Worm (Caenorhabditis elegans) whole organism, young adult: ENCODE results near the gene hsp-12.3.
A peak's percentile ranks its signal among the peaks of the same experiment; 100 is the strongest.

Experiments used
- B0336.3 ChIP-seq: fragments of 200-800 bp; sonication (Bioruptor generic); IDR thresholded peaks from 2 replicates; pipeline ENCODE4 v1.3.6; 2022; ENCODE audit warnings: missing genetic modification characterization, missing compliant biosample characterization
- C06A6.2 ChIP-seq: fragments of 200-800 bp; sonication (Bioruptor generic); conservative IDR thresholded peaks from 2 replicates; pipeline ENCODE4 v1.3.6; 2022; ENCODE audit warnings: missing genetic modification characterization, missing compliant biosample characterization
- C17E4.6 ChIP-seq: fragments of 200-800 bp; sonication (Bioruptor generic); IDR thresholded peaks from 2 replicates; pipeline ENCODE4 v1.3.6; 2022; ENCODE audit warnings: missing genetic modification reagents, missing genetic modification characterization, missing compliant biosample characterization
- F52B5.7 ChIP-seq: sonication (generic microtip); optimal IDR thresholded peaks from 2 replicates; lab custom pipeline; 2016; ENCODE audit warnings: mild to moderate bottlenecking, missing genetic modification characterization, missing compliant biosample characterization
- F55B11.4 ChIP-seq: sonication (generic microtip); optimal IDR thresholded peaks from 2 replicates; lab custom pipeline; 2016; ENCODE audit warnings: missing compliant biosample characterization, missing genetic modification characterization, borderline replicate concordance; ENCODE audit not compliant: insufficient read depth
- F57C9.4 ChIP-seq: sonication (generic microtip); optimal IDR thresholded peaks from 2 replicates; lab custom pipeline; 2017; ENCODE audit warnings: mild to moderate bottlenecking, missing genetic modification characterization, missing compliant biosample characterization
- T07F8.4 ChIP-seq: sonication (generic microtip); optimal IDR thresholded peaks from 2 replicates; lab custom pipeline; 2016; ENCODE audit warnings: mild to moderate bottlenecking, missing genetic modification characterization, moderate library complexity, missing compliant biosample characterization
- Y67H2A.10 ChIP-seq: fragments of 200-800 bp; sonication (Bioruptor generic); conservative IDR thresholded peaks from 2 replicates; pipeline ENCODE4 v1.3.6; 2022; ENCODE audit warnings: missing genetic modification reagents, missing genetic modification characterization, missing compliant biosample characterization
- Y95B8A.8 ChIP-seq: fragments of 200-800 bp; sonication (Bioruptor generic); IDR thresholded peaks from 2 replicates; pipeline ENCODE4 v1.3.6; 2022; ENCODE audit warnings: missing genetic modification reagents, missing genetic modification characterization, missing compliant biosample characterization
- aptf-2 ChIP-seq: fragments of 200-800 bp; sonication (Bioruptor generic); conservative IDR thresholded peaks from 2 replicates; pipeline ENCODE4 v1.3.6; 2022; ENCODE audit warnings: missing genetic modification reagents, missing genetic modification characterization, missing compliant biosample characterization
- aptf-3 ChIP-seq: fragments of 200-800 bp; sonication (Bioruptor generic); IDR thresholded peaks from 2 replicates; pipeline ENCODE4 v1.3.6; 2022; ENCODE audit warnings: missing genetic modification characterization, missing compliant biosample characterization
- atf-7 ChIP-seq: sonication (generic microtip); optimal IDR thresholded peaks from 2 replicates; lab custom pipeline; 2017; ENCODE audit warnings: mild to moderate bottlenecking, missing genetic modification characterization, missing compliant biosample characterization
- attf-3 ChIP-seq: fragments of 200-800 bp; sonication (Bioruptor generic); conservative IDR thresholded peaks from 2 replicates; pipeline ENCODE4 v1.3.6; 2022; ENCODE audit warnings: missing genetic modification reagents, missing genetic modification characterization, missing compliant biosample characterization
- attf-5 ChIP-seq: fragments of 200-800 bp; sonication (Bioruptor generic); optimal IDR thresholded peaks from 2 replicates; lab custom pipeline; 2018; ENCODE audit warnings: mild to moderate bottlenecking, missing genetic modification characterization, missing compliant biosample characterization
- attf-6 ChIP-seq: fragments of 200-800 bp; sonication (Bioruptor generic); IDR thresholded peaks from 2 replicates; pipeline ENCODE4 v1.3.6; 2022; ENCODE audit warnings: missing genetic modification reagents, missing genetic modification characterization, missing compliant biosample characterization
- bed-1 ChIP-seq: fragments of 200-800 bp; sonication (Bioruptor generic); IDR thresholded peaks from 2 replicates; pipeline ENCODE4 v1.3.6; 2022; ENCODE audit warnings: missing genetic modification reagents, missing genetic modification characterization, missing compliant biosample characterization
- ceh-27 ChIP-seq: fragments of 200-800 bp; sonication (Bioruptor generic); optimal IDR thresholded peaks from 2 replicates; lab custom pipeline; 2018; ENCODE audit warnings: mild to moderate bottlenecking, missing genetic modification characterization, moderate library complexity, missing compliant biosample characterization
- ceh-58 ChIP-seq: fragments of 200-800 bp; sonication (Bioruptor generic); IDR thresholded peaks from 2 replicates; pipeline ENCODE4 v1.3.6; 2022; ENCODE audit warnings: missing genetic modification characterization, missing compliant biosample characterization
- ceh-91 ChIP-seq: fragments of 200-800 bp; sonication (Bioruptor generic); IDR thresholded peaks from 2 replicates; pipeline ENCODE4 v1.3.6; 2022; ENCODE audit warnings: missing genetic modification reagents, missing genetic modification characterization, missing compliant biosample characterization
- egrh-3 ChIP-seq: fragments of 200-800 bp; sonication (Bioruptor generic); IDR thresholded peaks from 2 replicates; pipeline ENCODE4 v1.3.6; 2022; ENCODE audit warnings: missing genetic modification reagents, missing genetic modification characterization, missing compliant biosample characterization
- fkh-3 ChIP-seq: sonication (generic microtip); optimal IDR thresholded peaks from 2 replicates; lab custom pipeline; 2016; ENCODE audit warnings: mild to moderate bottlenecking, missing genetic modification characterization, missing compliant biosample characterization
- gei-17 ChIP-seq: fragments of 200-800 bp; sonication (Bioruptor generic); optimal IDR thresholded peaks from 2 replicates; lab custom pipeline; 2018; ENCODE audit warnings: mild to moderate bottlenecking, missing genetic modification characterization, missing compliant biosample characterization
- hlh-12 ChIP-seq: sonication (generic microtip); optimal IDR thresholded peaks from 2 replicates; lab custom pipeline; 2016; ENCODE audit warnings: missing genetic modification characterization, missing compliant biosample characterization
- hsf-1 ChIP-seq: fragments of 200-800 bp; sonication (Bioruptor generic); IDR thresholded peaks from 2 replicates; pipeline ENCODE4 v1.3.6; 2022; ENCODE audit warnings: missing genetic modification reagents, missing genetic modification characterization, missing compliant biosample characterization
- lag-1 ChIP-seq: fragments of 200-800 bp; sonication (Bioruptor generic); IDR thresholded peaks from 2 replicates; pipeline ENCODE4 v1.3.6; 2022; ENCODE audit warnings: missing genetic modification reagents, missing genetic modification characterization, missing compliant biosample characterization
- let-607 ChIP-seq, 2 experiments: fragments of 200-800 bp in 1 of 2; sonication (Bioruptor generic) in 1 of 2; sonication (generic microtip) in 1 of 2; optimal IDR thresholded peaks; 2 replicates each; lab custom pipeline; 2016 to 2018; ENCODE audit warnings: mild to moderate bottlenecking in 2 of 2, missing compliant biosample characterization in 2 of 2, missing genetic modification characterization in 2 of 2, moderate library complexity in 2 of 2, missing genotype in 1 of 2
- lin-35 ChIP-seq, 3 experiments: fragments of 150-350 bp in 2 of 3; sonication (generic microtip) in 1 of 3; optimal IDR thresholded peaks; 2 replicates each; lab custom pipeline; 2014 to 2018; ENCODE audit warnings: missing biosample characterization in 3 of 3, missing genetic modification characterization in 3 of 3, missing genetic modification reagents in 3 of 3
- lin-40 ChIP-seq: sonication (generic microtip); optimal IDR thresholded peaks from 2 replicates; lab custom pipeline; 2016; ENCODE audit warnings: missing genetic modification characterization, mild to moderate bottlenecking, missing compliant biosample characterization, missing genotype, missing genetic modification reagents
- lir-1 ChIP-seq: fragments of 200-800 bp; sonication (Bioruptor generic); conservative IDR thresholded peaks from 2 replicates; pipeline ENCODE4 v1.3.6; 2022; ENCODE audit warnings: missing genetic modification reagents, missing genetic modification characterization, missing compliant biosample characterization
- lsy-27 ChIP-seq: sonication (generic microtip); optimal IDR thresholded peaks from 2 replicates; lab custom pipeline; 2017; ENCODE audit warnings: missing genetic modification characterization, mild to moderate bottlenecking, missing compliant biosample characterization, antibody characterized with exemption, missing genotype, borderline replicate concordance; ENCODE audit not compliant: insufficient read depth
- madf-3 ChIP-seq: fragments of 200-800 bp; sonication (Bioruptor generic); IDR thresholded peaks from 2 replicates; pipeline ENCODE4 v1.3.6; 2022; ENCODE audit warnings: missing genetic modification reagents, missing genetic modification characterization, missing compliant biosample characterization
- madf-8 ChIP-seq: fragments of 200-800 bp; sonication (Bioruptor generic); conservative IDR thresholded peaks from 2 replicates; pipeline ENCODE4 v1.3.6; 2022; ENCODE audit warnings: missing genetic modification reagents, missing genetic modification characterization, missing compliant biosample characterization
- mcd-1 ChIP-seq: fragments of 200-800 bp; sonication (Bioruptor generic); IDR thresholded peaks from 2 replicates; pipeline ENCODE4 v1.3.6; 2022; ENCODE audit warnings: missing genetic modification reagents, missing genetic modification characterization, missing compliant biosample characterization
- mxl-1 ChIP-seq: sonication (generic microtip); optimal IDR thresholded peaks from 2 replicates; lab custom pipeline; 2016; ENCODE audit warnings: missing genetic modification characterization, missing compliant biosample characterization
- nfya-1 ChIP-seq: sonication (generic microtip); optimal IDR thresholded peaks from 2 replicates; lab custom pipeline; 2017; ENCODE audit warnings: antibody characterized with exemption, missing compliant biosample characterization, missing genetic modification characterization, borderline replicate concordance; ENCODE audit not compliant: insufficient read depth
- nfya-2 ChIP-seq: fragments of 200-800 bp; sonication (Bioruptor generic); IDR thresholded peaks from 2 replicates; pipeline ENCODE4 v1.3.6; 2022; ENCODE audit warnings: missing genetic modification reagents, missing genetic modification characterization, missing compliant biosample characterization
- nhr-80 ChIP-seq: sonication (generic microtip); optimal IDR thresholded peaks from 2 replicates; lab custom pipeline; 2016; ENCODE audit warnings: missing genetic modification characterization, missing compliant biosample characterization
- nhr-90 ChIP-seq: sonication (generic microtip); optimal IDR thresholded peaks from 2 replicates; lab custom pipeline; 2016; ENCODE audit warnings: missing genotype, mild to moderate bottlenecking, missing genetic modification characterization, missing compliant biosample characterization
- pbrm-1 ChIP-seq: fragments of 200-800 bp; sonication (Bioruptor generic); IDR thresholded peaks from 2 replicates; pipeline ENCODE4 v1.3.6; 2022; ENCODE audit warnings: missing genetic modification reagents, missing genetic modification characterization, missing compliant biosample characterization
- pha-4 ChIP-seq: fragments of 150-350 bp; sonication (generic microtip); optimal IDR thresholded peaks from 2 replicates; lab custom pipeline; 2014; ENCODE audit warnings: missing biosample characterization, missing genetic modification reagents, missing genetic modification characterization
- sdz-38 ChIP-seq: sonication (generic microtip); optimal IDR thresholded peaks from 2 replicates; lab custom pipeline; 2016; ENCODE audit warnings: missing genotype, missing genetic modification characterization, missing compliant biosample characterization
- sea-2 ChIP-seq: fragments of 200-800 bp; sonication (Bioruptor generic); IDR thresholded peaks from 2 replicates; pipeline ENCODE4 v1.3.6; 2022; ENCODE audit warnings: missing genetic modification characterization, missing compliant biosample characterization
- snpc-1.3 ChIP-seq: sonication (generic microtip); optimal IDR thresholded peaks from 2 replicates; lab custom pipeline; 2017; ENCODE audit warnings: missing genetic modification characterization, mild to moderate bottlenecking, missing compliant biosample characterization, antibody characterized with exemption, moderate library complexity, missing genotype, missing genetic modification reagents; ENCODE audit not compliant: insufficient read depth
- unc-130 ChIP-seq: sonication (generic microtip); optimal IDR thresholded peaks from 2 replicates; lab custom pipeline; 2016; ENCODE audit warnings: missing genetic modification reagents, missing genetic modification characterization, missing compliant biosample characterization
- xnd-1 ChIP-seq: sonication (generic microtip); optimal IDR thresholded peaks from 2 replicates; lab custom pipeline; 2016; ENCODE audit warnings: missing genotype, missing genetic modification reagents, missing genetic modification characterization, missing compliant biosample characterization
- ztf-3 ChIP-seq: fragments of 200-800 bp; sonication (Bioruptor generic); optimal IDR thresholded peaks from 2 replicates; lab custom pipeline; 2018; ENCODE audit warnings: mild to moderate bottlenecking, missing genetic modification characterization, missing compliant biosample characterization
- ztf-6 ChIP-seq: fragments of 200-800 bp; sonication (Bioruptor generic); IDR thresholded peaks from 2 replicates; pipeline ENCODE4 v1.3.6; 2022; ENCODE audit warnings: missing genetic modification reagents, missing genetic modification characterization, missing compliant biosample characterization

Gene hsp-12.3

ce11 chrIV:9444417-9445026 is 785 bp downstream of the hsp-12.3 start (continued):
- TF ChIP-seq B0336.3 = peak; percentile 95
- no peak for TF ChIP-seq mxl-1
- no peak for TF ChIP-seq aptf-3 (GFP tag; lab: Robert Waterston, UW)
- peak; percentile 67 for TF ChIP-seq gei-17 (GFP tag; lab: Kevin White, UChicago)
- peak; percentile 95 for TF ChIP-seq pbrm-1 (GFP tag; lab: Robert Waterston, UW)
- no peak for TF ChIP-seq lsy-27 (tag; lab: Kevin White, UChicago)
- peak; percentile 78 for TF ChIP-seq egrh-3
- TF ChIP-seq C06A6.2 = peak; percentile 60; the same call in 1 of the 2 replicates
- TF ChIP-seq lir-1 (GFP tag; lab: Robert Waterston, UW) = peak; percentile 76
- no peak for TF ChIP-seq lag-1
- TF ChIP-seq ztf-6 (GFP tag; lab: Robert Waterston, UW) = 0 out of 2 replicates have a peak, but pooled peaks have one; percentile 20
- peak; percentile 91 for TF ChIP-seq attf-6
- TF ChIP-seq nhr-90 = peak; percentile 42
- peak; percentile 32 for TF ChIP-seq xnd-1
- TF ChIP-seq T07F8.4 (tag; lab: Kevin White, UChicago) = peak; percentile 29
- peak; percentile 53 for TF ChIP-seq ceh-91 (GFP tag; lab: Robert Waterston, UW)
- TF ChIP-seq hsf-1 = peak; percentile 57; the same call in 1 of the 2 replicates
- peak in 1 of 3 experiments; percentile 81 for TF ChIP-seq lin-35 (GFP tag; optimal IDR thresholded peaks at IDR 0.05; lab: Kevin White, UChicago)
- TF ChIP-seq ceh-58 (GFP tag; lab: Robert Waterston, UW) = 0 out of 2 replicates have a peak, but pooled peaks have one; percentile 14
- TF ChIP-seq let-607 (tag; optimal IDR thresholded peaks at IDR 0.05; lab: Kevin White, UChicago) = peak in 1 of 2 experiments; percentile 66
- peak; percentile 91 for TF ChIP-seq snpc-1.3 (tag; lab: Kevin White, UChicago)
- TF ChIP-seq F57C9.4 (tag; lab: Kevin White, UChicago) = no peak
- TF ChIP-seq nfya-2 (GFP tag; lab: Robert Waterston, UW) = 0 out of 2 replicates have a peak, but pooled peaks have one; percentile 66
- TF ChIP-seq madf-8 (GFP tag; lab: Robert Waterston, UW) = peak; percentile 49
- TF ChIP-seq pha-4 (tag; lab: Kevin White, UChicago) = no peak
- no peak for TF ChIP-seq bed-1 (GFP tag; lab: Robert Waterston, UW)
- peak; percentile 75; the same call in 1 of the 2 replicates for TF ChIP-seq Y95B8A.8 (GFP tag; lab: Robert Waterston, UW)
- peak; percentile 94 for TF ChIP-seq ceh-27 (GFP tag; lab: Kevin White, UChicago)
- TF ChIP-seq fkh-3 (tag; lab: Kevin White, UChicago) = no peak
- peak; percentile 86 for TF ChIP-seq atf-7
- TF ChIP-seq madf-3 (GFP tag; lab: Robert Waterston, UW) = 0 out of 2 replicates have a peak, but pooled peaks have one; percentile 11
- TF ChIP-seq mcd-1 = peak; percentile 90
- no peak for TF ChIP-seq sea-2 (GFP tag; lab: Robert Waterston, UW)
- TF ChIP-seq Y67H2A.10 (GFP tag; lab: Robert Waterston, UW) = peak; percentile 77; the same call in 1 of the 2 replicates
- TF ChIP-seq F55B11.4 (tag; lab: Kevin White, UChicago) = no peak
- peak; percentile 48 for TF ChIP-seq unc-130
- TF ChIP-seq attf-5 = peak; percentile 84
- peak; percentile 85 for TF ChIP-seq nhr-80 (tag; lab: Kevin White, UChicago)
- no peak for TF ChIP-seq nfya-1 (tag; lab: Kevin White, UChicago)
- TF ChIP-seq sdz-38 (tag; lab: Kevin White, UChicago) = no peak
- TF ChIP-seq attf-3 (GFP tag; lab: Robert Waterston, UW) = peak; percentile 77
- peak; percentile 80 for TF ChIP-seq ztf-3 (GFP tag; lab: Kevin White, UChicago)
- peak; percentile 93 for TF ChIP-seq lin-40
- peak; percentile 65 for TF ChIP-seq C17E4.6
- no peak for TF ChIP-seq hlh-12
- peak; percentile 33; the same call in 1 of the 2 replicates for TF ChIP-seq aptf-2
- peak; percentile 18 for TF ChIP-seq F52B5.7
